Fruit fly (Drosophila melanogaster): ENCODE results near the gene hng2.

The hng2 gene

DNA sequence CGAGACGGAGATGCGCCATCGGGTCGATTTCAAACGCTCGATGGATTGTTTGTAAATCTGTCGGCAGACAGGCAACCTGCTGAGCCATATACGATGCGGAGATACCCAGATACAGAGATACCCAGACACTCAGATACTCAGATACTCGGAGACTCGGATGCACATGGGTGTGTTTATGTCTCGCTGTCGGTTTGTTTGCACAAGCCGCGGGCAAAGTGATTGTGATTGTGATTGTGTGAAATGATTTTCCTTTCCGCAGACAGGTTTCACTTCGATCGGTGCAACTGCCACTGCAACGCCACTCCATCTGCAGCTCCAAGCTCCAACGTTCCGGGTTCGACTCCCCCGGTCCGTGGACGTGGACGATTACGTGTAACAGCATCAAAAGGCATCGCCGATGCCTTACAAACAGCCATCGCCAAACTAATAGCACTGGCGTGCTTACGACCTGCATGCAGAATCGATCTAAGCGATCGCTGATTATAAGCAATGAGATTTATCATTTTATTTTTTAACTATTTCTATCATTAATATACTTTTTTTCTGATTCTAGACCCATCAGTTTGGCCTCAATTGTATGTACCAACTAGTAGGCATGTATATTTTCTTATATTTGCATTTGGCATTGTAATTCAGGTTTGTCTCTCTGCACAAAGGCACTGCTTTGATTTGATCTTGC lies 17.3 kb upstream of the hng2 start:
- TF ChIP-seq sage (GFP tag; optimal IDR thresholded peaks at IDR 0.05) (no peak), h (GFP tag; optimal IDR thresholded peaks at IDR 0.05) (peak; percentile 42), Vsx2 (GFP tag; optimal IDR thresholded peaks at IDR 0.05; ENCODE audit: partially characterized antibody) (no peak), dmrt93B (GFP tag; optimal IDR thresholded peaks at IDR 0.05) (no peak), woc (GFP tag; optimal IDR thresholded peaks at IDR 0.05) (no peak), Mio (GFP tag; optimal IDR thresholded peaks at IDR 0.05) (no peak), Rel (GFP tag; optimal IDR thresholded peaks at IDR 0.05) (no peak), Rel (tag; optimal IDR thresholded peaks at IDR 0.05) (no peak), rgr (GFP tag; optimal IDR thresholded peaks at IDR 0.05) (peak; percentile 5), fru (GFP tag; optimal IDR thresholded peaks at IDR 0.05) (peak; percentile 15), foxo (GFP tag; optimal IDR thresholded peaks at IDR 0.05) (peak in 1 of 2 experiments; percentile 37), Hr83 (GFP tag; optimal IDR thresholded peaks at IDR 0.05; ENCODE audit: poor library complexity, severe bottlenecking) (no peak), CG9705 (GFP tag; optimal IDR thresholded peaks at IDR 0.05) (no peak), HLH106 (tag; optimal IDR thresholded peaks at IDR 0.05) (peak; percentile 24), ey (GFP tag; optimal IDR thresholded peaks at IDR 0.05) (peak; percentile 31)

DNA sequence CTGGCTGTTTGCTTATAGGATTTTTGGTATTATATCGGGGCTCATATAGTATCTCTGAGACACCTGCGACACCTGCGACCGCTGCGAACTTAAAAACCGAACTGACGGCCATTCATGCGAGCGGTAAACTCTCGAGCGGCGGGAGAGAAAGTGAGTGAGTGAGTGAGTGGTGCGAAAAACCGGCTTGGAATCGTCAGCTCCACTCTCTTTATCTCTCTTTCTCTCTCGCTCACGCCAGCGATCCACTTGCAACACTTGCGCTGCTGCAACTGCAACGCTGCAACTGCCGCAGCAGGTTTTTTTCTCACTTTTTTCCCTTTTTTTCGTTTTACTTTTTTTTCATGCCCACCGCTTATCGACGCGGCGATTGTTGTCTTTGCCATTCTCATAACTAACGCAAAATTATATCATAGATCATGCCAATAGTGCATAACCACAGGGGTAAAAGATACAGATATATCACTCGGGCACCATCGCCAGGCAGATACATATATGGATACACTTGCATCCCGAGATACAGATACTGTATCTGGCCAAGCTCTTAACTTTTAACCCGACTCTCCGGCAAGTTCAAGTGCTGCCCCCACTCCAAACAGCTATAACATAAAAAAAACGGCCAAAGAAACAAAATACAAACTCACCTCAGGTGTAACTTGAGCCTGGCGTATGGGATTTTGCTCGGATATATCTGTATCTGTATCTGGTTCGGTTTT lies 13.5 kb upstream of the hng2 start:
- TF ChIP-seq pan (optimal IDR thresholded peaks at IDR 0.05) = no peak
- no peak for TF ChIP-seq rgr (GFP tag; optimal IDR thresholded peaks at IDR 0.05)
- TF ChIP-seq Dif (GFP tag; optimal IDR thresholded peaks at IDR 0.05; ENCODE audit: partially characterized antibody) = peak; percentile 78
- TF ChIP-seq Hnf4 (GFP tag; optimal IDR thresholded peaks at IDR 0.05) = no peak
- TF ChIP-seq tai (GFP tag; optimal IDR thresholded peaks at IDR 0.05) = no peak
- TF ChIP-seq lola (GFP tag; optimal IDR thresholded peaks at IDR 0.05) = no peak
- TF ChIP-seq sv (GFP tag; optimal IDR thresholded peaks at IDR 0.05) = no peak
- no peak for TF ChIP-seq GATAd (GFP tag; optimal IDR thresholded peaks at IDR 0.05)
- TF ChIP-seq sage (GFP tag; optimal IDR thresholded peaks at IDR 0.05) = no peak
- TF ChIP-seq CG9705 (GFP tag; optimal IDR thresholded peaks at IDR 0.05) = no peak
- TF ChIP-seq Vsx2 (GFP tag; optimal IDR thresholded peaks at IDR 0.05; ENCODE audit: partially characterized antibody) = peak; percentile 70
- TF ChIP-seq OdsH (GFP tag; optimal IDR thresholded peaks at IDR 0.05) = no peak
- no peak for TF ChIP-seq Rel (GFP tag; optimal IDR thresholded peaks at IDR 0.05)
- no peak for TF ChIP-seq Rel (tag; optimal IDR thresholded peaks at IDR 0.05)
- no peak for TF ChIP-seq Myc (optimal IDR thresholded peaks at IDR 0.05)
- no peak for TF ChIP-seq Dfd (GFP tag; optimal IDR thresholded peaks at IDR 0.05)
- no peak for TF ChIP-seq psq (GFP tag; optimal IDR thresholded peaks at IDR 0.05)
- peak; percentile 20 for TF ChIP-seq Sp1 (GFP tag; optimal IDR thresholded peaks at IDR 0.05)
- no peak for TF ChIP-seq foxo (GFP tag; optimal IDR thresholded peaks at IDR 0.05)
- TF ChIP-seq fru (GFP tag; optimal IDR thresholded peaks at IDR 0.05) = no peak
- TF ChIP-seq dl (GFP tag; optimal IDR thresholded peaks at IDR 0.05; ENCODE audit: insufficient read depth in 1 of 2, partially characterized antibody in 2 of 2) = peak in 1 of 2 experiments; percentile 64
- TF ChIP-seq Hr78 (GFP tag; optimal IDR thresholded peaks at IDR 0.05) = no peak
- no peak for TF ChIP-seq Abd-B (GFP tag; optimal IDR thresholded peaks at IDR 0.05)
- no peak for TF ChIP-seq dsf (GFP tag; optimal IDR thresholded peaks at IDR 0.05; ENCODE audit: borderline replicate concordance)
- TF ChIP-seq h (GFP tag; optimal IDR thresholded peaks at IDR 0.05) = no peak

DNA sequence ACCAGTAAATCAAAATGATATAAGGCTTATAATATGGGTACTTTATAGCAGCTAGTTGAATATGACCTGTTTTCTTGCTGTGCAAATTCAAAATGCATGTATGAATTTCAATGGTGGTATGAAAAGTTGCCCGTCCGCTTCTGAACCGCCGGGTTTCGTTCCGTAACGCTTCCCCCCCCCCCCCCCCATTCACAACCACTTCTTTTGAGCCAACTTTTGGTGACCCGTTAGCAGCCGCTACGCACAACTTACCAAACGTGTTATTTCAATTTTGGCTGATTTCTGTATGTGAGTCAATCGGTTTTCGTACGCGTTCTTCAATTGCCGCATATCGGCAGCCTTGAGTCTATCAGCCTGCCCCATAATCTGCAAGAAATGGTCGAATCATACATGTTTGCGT lies 12.4 kb upstream of the hng2 start:
- no peak for TF ChIP-seq Myc (optimal IDR thresholded peaks at IDR 0.05)
- TF ChIP-seq foxo (GFP tag; optimal IDR thresholded peaks at IDR 0.05) = peak in 1 of 2 experiments; percentile 0
- no peak for TF ChIP-seq jim (GFP tag; optimal IDR thresholded peaks at IDR 0.05)

DNA sequence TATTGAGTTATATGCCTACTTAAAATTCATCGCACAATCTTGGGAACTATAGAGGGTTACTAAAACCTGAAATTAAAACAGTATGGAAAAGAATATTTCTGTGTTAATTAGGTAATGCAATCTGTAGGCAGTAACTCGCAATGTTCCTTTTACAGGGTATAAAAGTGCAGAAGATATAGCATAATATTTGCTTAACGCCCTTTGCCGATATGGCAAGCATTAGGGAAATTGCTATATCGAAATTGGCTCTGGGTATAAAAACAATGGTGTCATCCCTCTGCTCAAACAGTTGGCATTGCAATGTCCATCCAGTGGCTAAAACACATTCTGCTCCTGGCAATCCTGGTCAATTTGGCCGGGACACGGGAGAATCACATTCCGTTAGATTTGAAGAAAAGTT lies 11.7 kb upstream of the hng2 start, which contains the start of gene Ir85a:
Gene Ir85a, plus strand, starts transcription at position 301 of the 400 bp plus-strand sequence.
- TF ChIP-seq Rel (GFP tag; optimal IDR thresholded peaks at IDR 0.05) (no peak), Rel (tag; optimal IDR thresholded peaks at IDR 0.05) (no peak), CG32264 (GFP tag; optimal IDR thresholded peaks at IDR 0.05) (no peak), foxo (GFP tag; optimal IDR thresholded peaks at IDR 0.05) (no peak)
